Worm (Caenorhabditis elegans): ENCODE measurements around the gene T16H12.13.
A peak's percentile ranks its signal among the peaks of the same experiment; 100 is the strongest.

The T16H12.13 gene

ce11 chrIII:10096525-10096972 lies 11.3 kb downstream of the T16H12.13 start (continued):
- TF ChIP-seq nhr-237 (tag; optimal IDR thresholded peaks at IDR 0.05) (peak; percentile 78), rnt-1 (tag; optimal IDR thresholded peaks at IDR 0.05) (peak; percentile 91), egl-13 (tag; optimal IDR thresholded peaks at IDR 0.05) (peak; percentile 76), unc-130 (tag; optimal IDR thresholded peaks at IDR 0.05) (peak; percentile 25), F16B12.6 (tag; optimal IDR thresholded peaks at IDR 0.05) (peak; percentile 65), nhr-11 (tag; optimal IDR thresholded peaks at IDR 0.05) (peak; percentile 87), lin-14 (GFP tag; optimal IDR thresholded peaks at IDR 0.05) (peak; percentile 99), nhr-12 (tag; optimal IDR thresholded peaks at IDR 0.05) (no peak)

- TF ChIP-seq swsn-7 (tag; optimal IDR thresholded peaks at IDR 0.05) (no peak), grh-1 (GFP tag; IDR thresholded peaks at IDR 0.05) (no peak), nhr-85 (tag) (no peak)
Observed at ce11 chrIII:10097981-10098380, 12.8 kb downstream of the T16H12.13 start, which contains the start of gene spop-1. TSS of gene spop-1 (minus strand) at chrIII:10098081.

ce11 chrIII:10101352-10101751 lies 16.1 kb downstream of the T16H12.13 start, which contains the start of gene kel-10:
TSS of gene kel-10 (minus strand) at chrIII:10101452.
- TF ChIP-seq swsn-7 (tag; optimal IDR thresholded peaks at IDR 0.05) (no peak), unc-130 (tag; optimal IDR thresholded peaks at IDR 0.05) (no peak), blmp-1 (tag; optimal IDR thresholded peaks at IDR 0.05) (no peak), nhr-12 (tag; optimal IDR thresholded peaks at IDR 0.05) (no peak), ama-1 (optimal IDR thresholded peaks at IDR 0.05) (no peak), elt-3 (tag; optimal IDR thresholded peaks at IDR 0.05) (no peak)

ce11 chrIII:10106390-10106789 lies 21.2 kb downstream of the T16H12.13 start, which contains the start of gene srt-55:
TSS of gene srt-55 (minus strand) at chrIII:10106490.
- TF ChIP-seq zip-4 (GFP tag; optimal IDR thresholded peaks at IDR 0.05) (no peak), nhr-19 (GFP tag; conservative IDR thresholded peaks at IDR 0.05) (no peak), dpl-1 (GFP tag; optimal IDR thresholded peaks at IDR 0.05) (no peak), ama-1 (optimal IDR thresholded peaks at IDR 0.05) (no peak), ztf-4 (tag; optimal IDR thresholded peaks at IDR 0.05) (no peak), nhr-84 (tag; optimal IDR thresholded peaks at IDR 0.05) (no peak), rnt-1 (tag; optimal IDR thresholded peaks at IDR 0.05) (no peak), efl-3 (GFP tag; optimal IDR thresholded peaks at IDR 0.05) (no peak), fkh-10 (GFP tag; optimal IDR thresholded peaks at IDR 0.05) (no peak), mef-2 (tag; optimal IDR thresholded peaks at IDR 0.05) (no peak), tlp-1 (tag; optimal IDR thresholded peaks at IDR 0.05) (no peak), sox-4 (tag; optimal IDR thresholded peaks at IDR 0.05) (no peak), nhr-12 (tag; optimal IDR thresholded peaks at IDR 0.05) (no peak), elt-3 (tag; optimal IDR thresholded peaks at IDR 0.05) (no peak), efl-1 (optimal IDR thresholded peaks at IDR 0.05) (no peak), efl-1 (GFP tag; optimal IDR thresholded peaks at IDR 0.05 in 1 of 2) (no peak)

ce11 chrIII:10108995-10109394 lies 23.8 kb downstream of the T16H12.13 start, which contains the start of gene T16H12.9:
TSS of gene T16H12.9 (plus strand) at chrIII:10109295.
- TF ChIP-seq tlp-1 (tag; optimal IDR thresholded peaks at IDR 0.05) (no peak), C34B4.2 (tag; optimal IDR thresholded peaks at IDR 0.05) (no peak), nhr-84 (tag; optimal IDR thresholded peaks at IDR 0.05) (no peak), lin-14 (GFP tag; optimal IDR thresholded peaks at IDR 0.05) (no peak), dpl-1 (GFP tag; optimal IDR thresholded peaks at IDR 0.05) (no peak), Y116A8C.19 (tag; optimal IDR thresholded peaks at IDR 0.05; ENCODE audit: borderline replicate concordance) (no peak), nhr-19 (GFP tag; conservative IDR thresholded peaks at IDR 0.05) (no peak), ets-5 (GFP tag; IDR thresholded peaks at IDR 0.05) (no peak), ztf-11 (tag; optimal IDR thresholded peaks at IDR 0.05) (no peak), nhr-47 (tag; optimal IDR thresholded peaks at IDR 0.05) (no peak), ceh-82 (tag; optimal IDR thresholded peaks at IDR 0.05) (no peak), mab-9 (GFP tag; IDR thresholded peaks at IDR 0.05) (no peak), fos-1 (tag; optimal IDR thresholded peaks at IDR 0.05) (no peak)
